Worm (Caenorhabditis elegans) whole organism, young adult: ENCODE results near the gene F10D7.5.

ENCODE experiments used
- B0261.1 ChIP-seq: sonication (generic microtip); optimal IDR thresholded peaks from 2 replicates; lab custom pipeline; 2016; ENCODE audit warnings: mild to moderate bottlenecking, missing genetic modification characterization, moderate library complexity, missing compliant biosample characterization
- Y56A3A.18 ChIP-seq: fragments of 200-800 bp; sonication (Bioruptor generic); IDR thresholded peaks from 2 replicates; pipeline ENCODE4 v1.3.6; 2022; ENCODE audit warnings: missing genetic modification reagents, missing genetic modification characterization, missing compliant biosample characterization
- lin-35 ChIP-seq, 3 experiments: fragments of 150-350 bp in 2 of 3; sonication (generic microtip) in 1 of 3; optimal IDR thresholded peaks; 2 replicates each; lab custom pipeline; 2014 to 2018; ENCODE audit warnings: missing biosample characterization in 3 of 3, missing genetic modification characterization in 3 of 3, missing genetic modification reagents in 3 of 3
- lin-40 ChIP-seq: sonication (generic microtip); optimal IDR thresholded peaks from 2 replicates; lab custom pipeline; 2016; ENCODE audit warnings: missing genetic modification characterization, mild to moderate bottlenecking, missing compliant biosample characterization, missing genotype, missing genetic modification reagents
- nfya-1 ChIP-seq: sonication (generic microtip); optimal IDR thresholded peaks from 2 replicates; lab custom pipeline; 2017; ENCODE audit warnings: antibody characterized with exemption, missing compliant biosample characterization, missing genetic modification characterization, borderline replicate concordance; ENCODE audit not compliant: insufficient read depth
- pbrm-1 ChIP-seq: fragments of 200-800 bp; sonication (Bioruptor generic); IDR thresholded peaks from 2 replicates; pipeline ENCODE4 v1.3.6; 2022; ENCODE audit warnings: missing genetic modification reagents, missing genetic modification characterization, missing compliant biosample characterization
- snpc-4 ChIP-seq, 5 experiments: fragments of 150-350 bp in 1 of 5; sonication (generic microtip) in 4 of 5; optimal IDR thresholded peaks; 2 replicates each; lab custom pipeline; 2014 to 2018; ENCODE audit warnings: missing genetic modification characterization in 5 of 5, missing biosample characterization in 3 of 5, antibody characterized with exemption in 2 of 5, mild to moderate bottlenecking in 2 of 5, missing compliant biosample characterization in 2 of 5, missing genotype in 2 of 5, moderate library complexity in 2 of 5, missing genetic modification reagents in 1 of 5
- unc-62 ChIP-seq: fragments of 150-350 bp; optimal IDR thresholded peaks from 2 replicates; lab custom pipeline; 2014; ENCODE audit warnings: missing biosample characterization, missing genetic modification reagents, missing genetic modification characterization
- ztf-18 ChIP-seq: sonication (generic microtip); optimal IDR thresholded peaks from 2 replicates; lab custom pipeline; 2016; ENCODE audit warnings: missing genotype, mild to moderate bottlenecking, missing genetic modification characterization, missing compliant biosample characterization

ce11 chrX:17422593-17422992 lies 31.2 kb upstream of the F10D7.5 start:
- TF ChIP-seq nfya-1 (tag; lab: Kevin White, UChicago) = no peak
- TF ChIP-seq pbrm-1 (GFP tag; lab: Robert Waterston, UW) = no peak
- no peak for TF ChIP-seq ztf-18
- no peak for TF ChIP-seq B0261.1
- no peak for TF ChIP-seq lin-35 (GFP tag; optimal IDR thresholded peaks at IDR 0.05; lab: Kevin White, UChicago)
- TF ChIP-seq unc-62 (GFP tag; lab: Kevin White, UChicago) = no peak
- no peak for TF ChIP-seq snpc-4 (GFP tag; optimal IDR thresholded peaks at IDR 0.05; lab: Kevin White, UChicago)
- no peak for TF ChIP-seq snpc-4 (tag; optimal IDR thresholded peaks at IDR 0.05; lab: Kevin White, UChicago)
- TF ChIP-seq lin-40 (tag; lab: Kevin White, UChicago) = no peak
- no peak for TF ChIP-seq Y56A3A.18 (GFP tag; lab: Robert Waterston, UW)
